Fruit fly (Drosophila melanogaster): Measurements from ENCODE around the gene Cyp4s3.

Gene Cyp4s3

dm6 chrX:15162941-15163340, 46.6 kb upstream of the Cyp4s3 start, which contains the start of gene CG9095 (continued):
- TF ChIP-seq grn (GFP tag; optimal IDR thresholded peaks at IDR 0.05) (no peak), so (GFP tag; IDR thresholded peaks at IDR 0.05) (no peak), Opbp (GFP tag; IDR thresholded peaks at IDR 0.05; ENCODE audit: partially characterized antibody) (0 out of 3 replicates have a peak, but pooled peaks have one; percentile 41), CG8089 (GFP tag; optimal IDR thresholded peaks at IDR 0.05) (no peak), Bteb2 (GFP tag; optimal IDR thresholded peaks at IDR 0.05) (no peak), sens (GFP tag) (no peak), CG13123 (GFP tag; optimal IDR thresholded peaks at IDR 0.05) (no peak), tx (GFP tag; optimal IDR thresholded peaks at IDR 0.05) (no peak), E2f1 (GFP tag; IDR thresholded peaks at IDR 0.05) (no peak), aop (GFP tag; IDR thresholded peaks at IDR 0.05) (no peak), cato (GFP tag; optimal IDR thresholded peaks at IDR 0.05; ENCODE audit: borderline replicate concordance) (no peak), Ravus (GFP tag; IDR thresholded peaks at IDR 0.05) (no peak), yki (optimal IDR thresholded peaks at IDR 0.05) (peak; percentile 16), CG6854 (GFP tag; optimal IDR thresholded peaks at IDR 0.05) (no peak), cg (GFP tag; optimal IDR thresholded peaks at IDR 0.05) (no peak), CG31224 (GFP tag; IDR thresholded peaks at IDR 0.05) (no peak), CG4707 (GFP tag; optimal IDR thresholded peaks at IDR 0.05) (no peak), Awh (GFP tag; IDR thresholded peaks at IDR 0.05) (no peak), Med (GFP tag) (peak; percentile 55), E2f2 (GFP tag; IDR thresholded peaks at IDR 0.05) (no peak), Elba2 (GFP tag; optimal IDR thresholded peaks at IDR 0.05) (no peak), pb (GFP tag; optimal IDR thresholded peaks at IDR 0.05) (no peak), oc (tag; optimal IDR thresholded peaks at IDR 0.05) (peak; percentile 16), sqz (GFP tag; optimal IDR thresholded peaks at IDR 0.05) (peak; percentile 35), CG12769 (tag; optimal IDR thresholded peaks at IDR 0.05) (no peak)

DNA sequence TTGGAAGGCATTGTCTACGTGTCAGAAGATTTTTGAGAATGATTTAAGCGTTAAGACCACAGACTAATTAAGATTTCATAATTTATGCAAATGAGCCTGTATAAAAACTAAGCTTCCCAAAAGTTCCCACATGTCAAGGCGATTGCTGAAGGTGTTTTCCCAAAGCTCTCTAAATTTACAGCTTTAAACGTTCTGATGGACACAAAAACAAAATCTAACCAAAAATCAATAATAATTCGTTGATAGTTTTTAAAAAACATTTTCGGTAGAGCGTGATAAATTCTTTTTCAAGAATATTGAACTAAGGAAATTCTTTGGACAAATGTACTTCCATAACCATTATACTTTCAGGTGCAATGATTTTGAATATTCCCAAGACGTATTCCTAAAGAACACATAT, 45.7 kb upstream of the Cyp4s3 start:
- peak; percentile 53 for TF ChIP-seq sens (GFP tag)
- TF ChIP-seq h (optimal IDR thresholded peaks at IDR 0.05), result no peak

dm6 chrX:15157230-15157629, 40.9 kb upstream of the Cyp4s3 start:
- peak; percentile 1 for TF ChIP-seq abd-A (tag; optimal IDR thresholded peaks at IDR 0.05)
- peak; percentile 27; the same call in 1 of the 2 replicates for TF ChIP-seq vvl (GFP tag; IDR thresholded peaks at IDR 0.05)
- TF ChIP-seq onecut (GFP tag; IDR thresholded peaks at IDR 0.05), result peak; percentile 80
- no peak for TF ChIP-seq tin (GFP tag; optimal IDR thresholded peaks at IDR 0.05)
- 0 out of 2 replicates have a peak, but pooled peaks have one; percentile 11 for TF ChIP-seq Awh (GFP tag; IDR thresholded peaks at IDR 0.05)
- TF ChIP-seq sqz (GFP tag; optimal IDR thresholded peaks at IDR 0.05), result peak; percentile 5
- peak; percentile 63 for TF ChIP-seq sd (tag; optimal IDR thresholded peaks at IDR 0.05)
- no peak for TF ChIP-seq lmd (GFP tag; IDR thresholded peaks at IDR 0.05)

DNA sequence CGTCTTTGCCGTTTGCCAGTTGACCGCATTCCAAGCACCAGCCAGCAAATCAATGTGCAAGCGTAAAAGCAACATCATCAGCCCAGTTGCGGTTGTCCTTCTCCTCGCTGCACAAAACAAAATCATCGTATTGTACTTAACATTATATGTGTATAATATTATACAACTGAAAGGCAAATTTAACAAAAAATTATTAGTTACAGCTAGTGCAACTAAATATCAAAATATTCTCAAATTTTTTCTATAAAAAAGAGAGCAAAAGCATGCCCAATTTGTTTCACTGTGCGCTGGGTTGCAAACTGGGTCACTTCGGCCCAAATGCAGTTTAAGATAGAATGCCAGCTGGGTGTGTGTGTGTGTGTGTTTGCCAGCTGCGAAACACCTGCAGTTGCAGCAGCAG, 39.9 kb upstream of the Cyp4s3 start:
- TF ChIP-seq CG3838 (GFP tag; optimal IDR thresholded peaks at IDR 0.05) (no peak), Drgx (GFP tag; IDR thresholded peaks at IDR 0.05) (peak; percentile 68)

dm6 chrX:15152058-15152457, 35.7 kb upstream of the Cyp4s3 start:
- TF ChIP-seq CG10321 (GFP tag; IDR thresholded peaks at IDR 0.05) (no peak), Drgx (GFP tag; IDR thresholded peaks at IDR 0.05) (peak; percentile 48; the same call in 1 of the 2 replicates), CG18619 (GFP tag; optimal IDR thresholded peaks at IDR 0.05) (no peak), ci (GFP tag; IDR thresholded peaks at IDR 0.05) (0 out of 3 replicates have a peak, but pooled peaks have one; percentile 36)

Measured in whole organism, embryonic.